Fruit fly (Drosophila melanogaster) whole organism, embryonic: ENCODE data around the gene Tnpo-SR.
A peak's percentile ranks its signal among the peaks of the same experiment; 100 is the strongest.

Experiments
- Atf3 ChIP-seq: fragments of 200-800 bp; sonication (Bioruptor generic); optimal IDR thresholded peaks from 3 replicates; lab custom pipeline; 2016; ENCODE audit warnings: missing biosample characterization, missing genetic modification characterization
- C15 ChIP-seq: fragments of 200-800 bp; sonication (Bioruptor generic); IDR thresholded peaks from 3 replicates; pipeline ENCODE4 v1.3.6; 2022; ENCODE audit warnings: missing biosample characterization, missing genetic modification characterization
- CG1024 ChIP-seq: fragments of 200-800 bp; sonication (Bioruptor generic); IDR thresholded peaks from 2 replicates; pipeline ENCODE4 v1.3.6; 2022; ENCODE audit warnings: missing biosample characterization, missing genetic modification characterization
- CG10274 ChIP-seq: fragments of 200-800 bp; sonication (Bioruptor generic); optimal IDR thresholded peaks from 3 replicates; lab custom pipeline; 2017; ENCODE audit warnings: missing biosample characterization, mild to moderate bottlenecking, missing genetic modification characterization
- CG12236 ChIP-seq: fragments of 200-800 bp; sonication (Bioruptor generic); optimal IDR thresholded peaks from 2 replicates; lab custom pipeline; 2016; ENCODE audit warnings: missing biosample characterization, missing genetic modification characterization
- CG12769 ChIP-seq: fragments of 200-800 bp; sonication (Bioruptor generic); optimal IDR thresholded peaks from 2 replicates; lab custom pipeline; 2019; ENCODE audit warnings: missing biosample characterization, mild to moderate bottlenecking, missing genetic modification characterization, moderate library complexity
- CG13287 ChIP-seq: fragments of 200-800 bp; sonication (Bioruptor generic); IDR thresholded peaks from 2 replicates; pipeline ENCODE4 v1.3.6; 2022; ENCODE audit warnings: missing biosample characterization, missing genetic modification characterization; ENCODE audit not compliant: partially characterized antibody
- CG14014 ChIP-seq: fragments of 200-800 bp; sonication (Bioruptor generic); IDR thresholded peaks from 2 replicates; pipeline ENCODE4 v1.3.6; 2022; ENCODE audit warnings: missing biosample characterization, missing genetic modification characterization
- CG14441 ChIP-seq: fragments of 200-800 bp; sonication (Bioruptor generic); IDR thresholded peaks from 2 replicates; pipeline ENCODE4 v1.3.6; 2022; ENCODE audit warnings: missing biosample characterization, missing genetic modification characterization
- CG1529 ChIP-seq: fragments of 200-800 bp; sonication (Bioruptor generic); optimal IDR thresholded peaks from 3 replicates; lab custom pipeline; 2018; ENCODE audit warnings: missing biosample characterization, missing genetic modification characterization
- CG16779 ChIP-seq: fragments of 200-800 bp; sonication (Bioruptor generic); IDR thresholded peaks from 2 replicates; pipeline ENCODE4 v1.3.6; 2022; ENCODE audit warnings: missing biosample characterization, missing genetic modification characterization
- CG16813 ChIP-seq: fragments of 200-800 bp; sonication (Bioruptor generic); IDR thresholded peaks from 3 replicates; pipeline ENCODE4 v1.3.6; 2022; ENCODE audit warnings: missing biosample characterization, missing genetic modification characterization; ENCODE audit not compliant: partially characterized antibody
- CG34422 ChIP-seq: fragments of 200-800 bp; sonication (Bioruptor generic); IDR thresholded peaks from 3 replicates; pipeline ENCODE4 v1.3.6; 2022; ENCODE audit warnings: missing biosample characterization, missing genetic modification characterization
- CG3995 ChIP-seq: fragments of 200-800 bp; sonication (Bioruptor generic); optimal IDR thresholded peaks from 3 replicates; lab custom pipeline; 2016; ENCODE audit warnings: missing biosample characterization, missing genetic modification characterization
- CG4328 ChIP-seq: fragments of 200-800 bp; sonication (Bioruptor generic); optimal IDR thresholded peaks from 3 replicates; lab custom pipeline; 2017; ENCODE audit warnings: missing biosample characterization, missing genetic modification reagents, missing genetic modification characterization
- CG4707 ChIP-seq: fragments of 200-800 bp; sonication (Bioruptor generic); optimal IDR thresholded peaks from 2 replicates; lab custom pipeline; 2018; ENCODE audit warnings: missing biosample characterization, mild to moderate bottlenecking, missing genetic modification characterization, moderate library complexity
- CG4730 ChIP-seq: fragments of 200-800 bp; sonication (Bioruptor generic); IDR thresholded peaks from 2 replicates; pipeline ENCODE4 v1.3.6; 2022; ENCODE audit warnings: missing biosample characterization, missing genetic modification characterization
- CG5180 ChIP-seq: fragments of 200-800 bp; sonication (Bioruptor generic); optimal IDR thresholded peaks from 3 replicates; lab custom pipeline; 2017; ENCODE audit warnings: missing biosample characterization, missing genetic modification characterization, mild to moderate bottlenecking, moderate library complexity, missing genetic modification reagents
- CG7786 ChIP-seq: fragments of 200-800 bp; sonication (Bioruptor generic); optimal IDR thresholded peaks from 2 replicates; lab custom pipeline; 2016; ENCODE audit warnings: missing biosample characterization, missing genetic modification characterization
- CG7928 ChIP-seq: fragments of 200-800 bp; sonication (Bioruptor generic); optimal IDR thresholded peaks from 2 replicates; lab custom pipeline; 2017; ENCODE audit warnings: missing biosample characterization, mild to moderate bottlenecking, missing genetic modification characterization
- CG8359 ChIP-seq: fragments of 200-800 bp; sonication (Bioruptor generic); optimal IDR thresholded peaks from 2 replicates; lab custom pipeline; 2017; ENCODE audit warnings: missing biosample characterization, mild to moderate bottlenecking, missing genetic modification characterization, borderline replicate concordance
- CTCF ChIP-seq: fragments of 200-800 bp; sonication (Bioruptor generic); optimal IDR thresholded peaks from 2 replicates; lab custom pipeline; 2017; ENCODE audit warnings: missing biosample characterization, mild to moderate bottlenecking, missing genetic modification characterization, moderate library complexity
- Dp ChIP-seq: fragments of 200-800 bp; sonication (Bioruptor generic); optimal IDR thresholded peaks from 2 replicates; lab custom pipeline; 2018; ENCODE audit warnings: missing biosample characterization, mild to moderate bottlenecking, missing genetic modification characterization, moderate library complexity
- H2.0 ChIP-seq: fragments of 200-800 bp; sonication (Bioruptor generic); IDR thresholded peaks from 2 replicates; pipeline ENCODE4 v1.3.6; 2022; ENCODE audit warnings: missing biosample characterization, missing genetic modification characterization
- HLH3B ChIP-seq: fragments of 200-800 bp; sonication (Bioruptor generic); IDR thresholded peaks from 2 replicates; pipeline ENCODE4 v1.3.6; 2022; ENCODE audit warnings: missing biosample characterization, missing genetic modification characterization
- HLH4C ChIP-seq: fragments of 200-800 bp; sonication (Bioruptor generic); IDR thresholded peaks from 3 replicates; pipeline ENCODE4 v1.3.6; 2022; ENCODE audit warnings: missing biosample characterization, missing genetic modification characterization; ENCODE audit not compliant: partially characterized antibody
- Hey ChIP-seq: fragments of 200-800 bp; sonication (Bioruptor generic); optimal IDR thresholded peaks from 3 replicates; lab custom pipeline; 2018; ENCODE audit warnings: missing biosample characterization, mild to moderate bottlenecking, missing genetic modification characterization
- Hr51 ChIP-seq, 2 experiments: fragments of 200-800 bp; sonication (Bioruptor generic); optimal IDR thresholded peaks; 2 replicates in 1 of 2; 3 replicates in 1 of 2; lab custom pipeline; 2016 to 2018; ENCODE audit warnings: missing biosample characterization in 2 of 2, missing genetic modification characterization in 2 of 2, mild to moderate bottlenecking in 1 of 2, moderate library complexity in 1 of 2
- Hr78 ChIP-seq, 2 experiments: fragments of 200-800 bp in 1 of 2; fragments of >200 bp in 1 of 2; sonication (Bioruptor generic) in 1 of 2; optimal IDR thresholded peaks; 2 replicates each; lab custom pipeline; 2017 to 2019; ENCODE audit warnings: missing biosample characterization in 2 of 2, missing genetic modification characterization in 2 of 2, mild to moderate bottlenecking in 1 of 2, moderate library complexity in 1 of 2
- Lhr ChIP-seq: fragments of 200-800 bp; sonication (Bioruptor generic); optimal IDR thresholded peaks from 3 replicates; lab custom pipeline; 2017; ENCODE audit warnings: mild to moderate bottlenecking, missing biosample characterization, missing genetic modification reagents, missing genetic modification characterization
- Lim3 ChIP-seq: fragments of 200-800 bp; sonication (Bioruptor generic); IDR thresholded peaks from 2 replicates; pipeline ENCODE4 v1.3.6; 2022; ENCODE audit warnings: missing biosample characterization, missing genetic modification characterization
- Oli ChIP-seq: fragments of 200-800 bp; sonication (Bioruptor generic); optimal IDR thresholded peaks from 2 replicates; lab custom pipeline; 2018; ENCODE audit warnings: missing biosample characterization, mild to moderate bottlenecking, missing genetic modification characterization, moderate library complexity
- Opbp ChIP-seq: fragments of 200-800 bp; sonication (Bioruptor generic); IDR thresholded peaks from 3 replicates; pipeline ENCODE4 v1.3.6; 2022; ENCODE audit warnings: missing biosample characterization, missing genetic modification characterization; ENCODE audit not compliant: partially characterized antibody
- Sry-δ ChIP-seq: fragments of 200-800 bp; sonication (Bioruptor generic); optimal IDR thresholded peaks from 2 replicates; lab custom pipeline; 2016; ENCODE audit warnings: missing biosample characterization, missing genetic modification characterization
- Xrp1 ChIP-seq: fragments of 200-800 bp; sonication (Bioruptor generic); IDR thresholded peaks from 2 replicates; pipeline ENCODE4 v1.3.6; 2022; ENCODE audit warnings: missing biosample characterization, missing genetic modification characterization
- bbx ChIP-seq: fragments of 200-800 bp; sonication (Bioruptor generic); IDR thresholded peaks from 2 replicates; pipeline ENCODE4 v1.3.6; 2022; ENCODE audit warnings: missing biosample characterization, missing genetic modification characterization; ENCODE audit not compliant: partially characterized antibody
- bowl ChIP-seq: fragments of 200-800 bp; sonication (Bioruptor generic); IDR thresholded peaks from 2 replicates; pipeline ENCODE4 v1.3.6; 2022; ENCODE audit warnings: missing biosample characterization, missing genetic modification characterization
- cad ChIP-seq: fragments of >200 bp; optimal IDR thresholded peaks from 2 replicates; lab custom pipeline; 2017; ENCODE audit warnings: missing biosample characterization, missing genetic modification characterization
- chif ChIP-seq, 2 experiments: fragments of 200-800 bp; sonication (Bioruptor generic); optimal IDR thresholded peaks; 3 replicates each; lab custom pipeline; 2016; ENCODE audit warnings: missing biosample characterization in 2 of 2, missing genetic modification characterization in 2 of 2
- chinmo ChIP-seq: fragments of 200-800 bp; sonication (Bioruptor generic); IDR thresholded peaks from 4 replicates; pipeline ENCODE4 v1.3.6; 2022; ENCODE audit warnings: missing biosample characterization, missing genetic modification characterization; ENCODE audit not compliant: partially characterized antibody
- chn ChIP-seq: fragments of 200-800 bp; sonication (Bioruptor generic); optimal IDR thresholded peaks from 2 replicates; lab custom pipeline; 2016; ENCODE audit warnings: missing biosample characterization, missing genetic modification characterization
- fd3F ChIP-seq: fragments of 200-800 bp; sonication (Bioruptor generic); optimal IDR thresholded peaks from 2 replicates; lab custom pipeline; 2018; ENCODE audit warnings: missing biosample characterization, mild to moderate bottlenecking, missing genetic modification characterization, moderate library complexity
- gcm ChIP-seq: fragments of 200-800 bp; sonication (Bioruptor generic); optimal IDR thresholded peaks from 2 replicates; lab custom pipeline; 2019; ENCODE audit warnings: missing biosample characterization, mild to moderate bottlenecking, missing genetic modification characterization, moderate library complexity
- gcm2 ChIP-seq: fragments of 200-800 bp; sonication (Bioruptor generic); optimal IDR thresholded peaks from 2 replicates; lab custom pipeline; 2016; ENCODE audit warnings: missing biosample characterization, missing genetic modification characterization
- grn ChIP-seq: fragments of 200-800 bp; sonication (Bioruptor generic); optimal IDR thresholded peaks from 3 replicates; lab custom pipeline; 2017; ENCODE audit warnings: missing biosample characterization, missing genetic modification characterization
- ind ChIP-seq: fragments of 200-800 bp; sonication (Bioruptor generic); optimal IDR thresholded peaks from 3 replicates; lab custom pipeline; 2016; ENCODE audit warnings: missing biosample characterization, missing genetic modification characterization
- insv ChIP-seq, 2 experiments: fragments of 200-800 bp; sonication (Bioruptor generic); optimal IDR thresholded peaks; 3 replicates each; lab custom pipeline; 2016 to 2018; ENCODE audit warnings: missing biosample characterization in 2 of 2, missing genetic modification characterization in 2 of 2
- nerfin-2 ChIP-seq: fragments of 200-800 bp; sonication (Bioruptor generic); IDR thresholded peaks from 2 replicates; pipeline ENCODE4 v1.3.6; 2022; ENCODE audit warnings: missing biosample characterization, missing genetic modification characterization; ENCODE audit not compliant: partially characterized antibody
- otp ChIP-seq: fragments of 200-800 bp; sonication (Bioruptor generic); IDR thresholded peaks from 3 replicates; pipeline ENCODE4, ENCODE4 v1.3.6; 2022; ENCODE audit warnings: missing biosample characterization, missing genetic modification characterization
- ro ChIP-seq: fragments of 200-800 bp; sonication (Bioruptor generic); IDR thresholded peaks from 2 replicates; pipeline ENCODE4 v1.3.6; 2022; ENCODE audit warnings: missing biosample characterization, missing genetic modification characterization
- slou ChIP-seq: fragments of 200-800 bp; sonication (Bioruptor generic); optimal IDR thresholded peaks from 3 replicates; lab custom pipeline; 2016; ENCODE audit warnings: missing biosample characterization, missing genetic modification characterization

Gene Tnpo-SR

dm6 chr2L:2734215-2734614, 25.5 kb upstream of the Tnpo-SR start (continued):
- TF ChIP-seq CG12236 (GFP tag; lab: Kevin White, UChicago) (no peak), ro (GFP tag; lab: Robert Waterston, UW) (no peak), CG13287 (GFP tag; lab: Robert Waterston, UW) (no peak), Opbp (GFP tag; lab: Robert Waterston, UW) (no peak), cad (no peak), nerfin-2 (GFP tag; lab: Robert Waterston, UW) (no peak), Lim3 (no peak), CG1024 (GFP tag; lab: Robert Waterston, UW) (no peak), bowl (GFP tag; lab: Robert Waterston, UW) (no peak), CG4328 (no peak), chif (GFP tag; optimal IDR thresholded peaks at IDR 0.05; lab: Kevin White, UChicago) (peak in 1 of 2 experiments; percentile 4), CG7928 (peak; percentile 37), HLH4C (GFP tag; lab: Robert Waterston, UW) (no peak), grn (GFP tag; lab: Kevin White, UChicago) (no peak), CG16779 (GFP tag; lab: Robert Waterston, UW) (no peak), CG4707 (GFP tag; lab: Kevin White, UChicago) (no peak), Hr51 (GFP tag; optimal IDR thresholded peaks at IDR 0.05; lab: Kevin White, UChicago) (peak; percentile 18 to 62), CG3995 (GFP tag; lab: Kevin White, UChicago) (peak; percentile 16), fd3F (GFP tag; lab: Kevin White, UChicago) (peak; percentile 45), Sry-δ (no peak), gcm2 (peak; percentile 2), Atf3 (GFP tag; lab: Kevin White, UChicago) (no peak), insv (GFP tag; optimal IDR thresholded peaks at IDR 0.05; lab: Kevin White, UChicago) (no peak), CG10274 (GFP tag; lab: Kevin White, UChicago) (no peak), otp (GFP tag; lab: Robert Waterston, UW) (no peak), Xrp1 (GFP tag; lab: Robert Waterston, UW) (no peak), CG8359 (no peak), CG7786 (GFP tag; lab: Kevin White, UChicago) (peak; percentile 42), Dp (GFP tag; lab: Kevin White, UChicago) (no peak), CG16813 (GFP tag; lab: Robert Waterston, UW) (no peak), CG12769 (tag; lab: Kevin White, UChicago) (peak; percentile 50), CG34422 (GFP tag; lab: Robert Waterston, UW) (no peak), CG14014 (peak; percentile 35; the same call in 1 of the 2 replicates), CG4730 (no peak), gcm (GFP tag; lab: Kevin White, UChicago) (no peak), ind (GFP tag; lab: Kevin White, UChicago) (peak; percentile 40), C15 (GFP tag; lab: Robert Waterston, UW) (no peak), HLH3B (GFP tag; lab: Robert Waterston, UW) (no peak), Oli (peak; percentile 38), bbx (GFP tag; lab: Robert Waterston, UW) (no peak), CG14441 (GFP tag; lab: Robert Waterston, UW) (0 out of 2 replicates have a peak, but pooled peaks have one; percentile 18), Lhr (GFP tag; lab: Kevin White, UChicago) (no peak), CG5180 (GFP tag; lab: Kevin White, UChicago) (no peak), H2.0 (GFP tag; lab: Robert Waterston, UW) (no peak), chn (GFP tag; lab: Kevin White, UChicago) (no peak), Hr78 (GFP tag; optimal IDR thresholded peaks at IDR 0.05; lab: Kevin White, UChicago) (no peak), slou (GFP tag; lab: Kevin White, UChicago) (peak; percentile 18), Hey (tag; lab: Kevin White, UChicago) (no peak), CG1529 (no peak), CTCF (no peak), chinmo (GFP tag; lab: Robert Waterston, UW) (no peak)
